Worm (Caenorhabditis elegans): ENCODE measurements around the gene F35E8.10.

DNA sequence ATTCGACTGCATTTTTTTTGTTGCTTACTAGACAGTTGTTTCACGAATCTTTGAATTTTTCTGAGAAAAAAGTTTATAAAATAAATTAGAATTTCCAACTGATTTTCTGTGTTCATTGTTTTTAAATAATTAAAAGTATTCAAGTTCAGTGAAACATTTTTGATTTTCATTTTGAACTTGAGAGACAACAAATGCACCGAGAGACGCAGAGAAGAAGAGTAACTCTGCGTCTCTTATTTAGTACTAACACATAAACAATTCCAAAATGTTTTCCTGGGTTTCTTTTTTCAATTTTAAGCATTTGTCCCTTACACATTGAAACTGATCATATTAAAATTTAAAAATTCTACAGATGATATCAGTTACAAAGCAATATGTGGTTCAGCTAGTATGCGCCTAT, 39.3 kb upstream of the F35E8.10 start:
- TF ChIP-seq Y55F3AM.14 (GFP tag; optimal IDR thresholded peaks at IDR 0.05) = no peak
- no peak for TF ChIP-seq nhr-237 (tag; optimal IDR thresholded peaks at IDR 0.05)
- TF ChIP-seq lin-13 (GFP tag; optimal IDR thresholded peaks at IDR 0.05) = no peak
- TF ChIP-seq mdl-1 (tag; optimal IDR thresholded peaks at IDR 0.05) = no peak
- TF ChIP-seq ceh-16 (tag; optimal IDR thresholded peaks at IDR 0.05) = no peak
- no peak for TF ChIP-seq aly-2 (tag; optimal IDR thresholded peaks at IDR 0.05)
